Fruit fly (Drosophila melanogaster) whole organism, embryonic: ENCODE results near the gene Polr1D.
A peak's percentile ranks its signal among the peaks of the same experiment; 100 is the strongest.

Experiments used
- Atf6 ChIP-seq: fragments of 200-800 bp; sonication (Bioruptor generic); IDR thresholded peaks from 2 replicates; pipeline ENCODE4 v1.3.6; 2022; ENCODE audit warnings: missing biosample characterization, missing genetic modification characterization
- CG10267 ChIP-seq: fragments of 200-800 bp; sonication (Bioruptor generic); optimal IDR thresholded peaks from 2 replicates; lab custom pipeline; 2018; ENCODE audit warnings: missing biosample characterization, mild to moderate bottlenecking, missing genetic modification characterization, moderate library complexity
- CG13424 ChIP-seq: fragments of 200-800 bp; sonication (Bioruptor generic); optimal IDR thresholded peaks from 2 replicates; lab custom pipeline; 2019; ENCODE audit warnings: missing biosample characterization, mild to moderate bottlenecking, missing genetic modification characterization, moderate library complexity
- CG1602 ChIP-seq: fragments of 200-800 bp; sonication (Bioruptor generic); optimal IDR thresholded peaks from 3 replicates; lab custom pipeline; 2016; ENCODE audit warnings: missing biosample characterization, missing genetic modification characterization
- CG17912 ChIP-seq: fragments of 200-800 bp; sonication (Bioruptor generic); optimal IDR thresholded peaks from 2 replicates; lab custom pipeline; 2018; ENCODE audit warnings: missing biosample characterization, mild to moderate bottlenecking, missing genetic modification characterization
- CG2129 ChIP-seq: fragments of 200-800 bp; sonication (Bioruptor generic); IDR thresholded peaks from 2 replicates; pipeline ENCODE4 v1.3.6; 2022; ENCODE audit warnings: missing biosample characterization, missing genetic modification characterization; ENCODE audit not compliant: partially characterized antibody
- CG2199 ChIP-seq: fragments of 200-800 bp; sonication (Bioruptor generic); IDR thresholded peaks from 3 replicates; pipeline ENCODE4 v1.3.6; 2022; ENCODE audit warnings: missing biosample characterization, missing genetic modification characterization
- CG30403 ChIP-seq: fragments of 200-800 bp; sonication (Bioruptor generic); optimal IDR thresholded peaks from 3 replicates; lab custom pipeline; 2016; ENCODE audit warnings: missing biosample characterization, missing genetic modification characterization
- CG33557 ChIP-seq: fragments of 200-800 bp; sonication (Bioruptor generic); optimal IDR thresholded peaks from 2 replicates; lab custom pipeline; 2019; ENCODE audit warnings: missing biosample characterization, mild to moderate bottlenecking, missing genetic modification characterization, moderate library complexity
- CG34224 ChIP-seq: fragments of 200-800 bp; sonication (Bioruptor generic); IDR thresholded peaks from 3 replicates; pipeline ENCODE4 v1.3.6; 2022; ENCODE audit warnings: missing biosample characterization, missing genetic modification characterization; ENCODE audit not compliant: partially characterized antibody
- CG4404 ChIP-seq: fragments of 200-800 bp; sonication (Bioruptor generic); IDR thresholded peaks from 2 replicates; pipeline ENCODE4 v1.3.6; 2022; ENCODE audit warnings: missing biosample characterization, missing genetic modification characterization
- CG6272 ChIP-seq: fragments of 200-800 bp; sonication (Bioruptor generic); IDR thresholded peaks from 2 replicates; pipeline ENCODE4 v1.3.6; 2022; ENCODE audit warnings: missing biosample characterization, missing genetic modification characterization
- CG6854 ChIP-seq: fragments of 200-800 bp; sonication (Bioruptor generic); optimal IDR thresholded peaks from 3 replicates; lab custom pipeline; 2017; ENCODE audit warnings: missing biosample characterization, mild to moderate bottlenecking, missing genetic modification characterization
- CG7987 ChIP-seq: fragments of 200-800 bp; sonication (Bioruptor generic); optimal IDR thresholded peaks from 2 replicates; lab custom pipeline; 2018; ENCODE audit warnings: missing biosample characterization, mild to moderate bottlenecking, missing genetic modification characterization, moderate library complexity
- CG8478 ChIP-seq: fragments of >200 bp; optimal IDR thresholded peaks from 2 replicates; lab custom pipeline; 2018
- CG8765 ChIP-seq: fragments of 200-800 bp; sonication (Bioruptor generic); IDR thresholded peaks from 2 replicates; pipeline ENCODE4 v1.3.6; 2022; ENCODE audit warnings: missing biosample characterization, missing genetic modification characterization
- CG8924 ChIP-seq: fragments of 200-800 bp; optimal IDR thresholded peaks from 3 replicates; lab custom pipeline; 2019; ENCODE audit warnings: missing biosample characterization, mild to moderate bottlenecking, missing genetic modification characterization, moderate library complexity
- CHES-1-like ChIP-seq: fragments of 200-800 bp; sonication (Bioruptor generic); optimal IDR thresholded peaks from 2 replicates; lab custom pipeline; 2016; ENCODE audit warnings: missing biosample characterization, missing genetic modification characterization
- Dll ChIP-seq: fragments of 200-800 bp; sonication (Bioruptor generic); IDR thresholded peaks from 4 replicates; pipeline ENCODE4 v1.3.6; 2022; ENCODE audit warnings: missing biosample characterization, missing genetic modification characterization; ENCODE audit not compliant: partially characterized antibody
- MBD-R2 ChIP-seq: fragments of 200-800 bp; sonication (Bioruptor generic); IDR thresholded peaks from 2 replicates; pipeline ENCODE4 v1.3.6; 2022; ENCODE audit warnings: missing biosample characterization, missing genetic modification characterization
- Oli ChIP-seq: fragments of 200-800 bp; sonication (Bioruptor generic); optimal IDR thresholded peaks from 2 replicates; lab custom pipeline; 2018; ENCODE audit warnings: missing biosample characterization, mild to moderate bottlenecking, missing genetic modification characterization, moderate library complexity
- Optix ChIP-seq: fragments of 200-800 bp; sonication (Bioruptor generic); IDR thresholded peaks from 3 replicates; pipeline ENCODE4 v1.3.6; 2022; ENCODE audit warnings: missing biosample characterization, missing genetic modification characterization
- Sox100B ChIP-seq: fragments of 200-800 bp; sonication (Bioruptor generic); optimal IDR thresholded peaks from 3 replicates; lab custom pipeline; 2018; ENCODE audit warnings: missing biosample characterization, mild to moderate bottlenecking, missing genetic modification characterization
- TFAM ChIP-seq: fragments of 200-800 bp; sonication (Bioruptor generic); optimal IDR thresholded peaks from 2 replicates; lab custom pipeline; 2017; ENCODE audit warnings: missing biosample characterization, missing genetic modification characterization, inconsistent platforms
- YL-1 ChIP-seq: fragments of 200-800 bp; sonication (Bioruptor generic); optimal IDR thresholded peaks from 3 replicates; lab custom pipeline; 2017; ENCODE audit warnings: missing biosample characterization, mild to moderate bottlenecking, missing genetic modification characterization
- bsh ChIP-seq, 2 experiments: fragments of 200-800 bp; sonication (Bioruptor generic); optimal IDR thresholded peaks; 2 replicates each; lab custom pipeline; 2017 to 2018; ENCODE audit warnings: mild to moderate bottlenecking in 2 of 2, missing biosample characterization in 2 of 2, missing genetic modification characterization in 2 of 2, moderate library complexity in 1 of 2
- btn ChIP-seq: fragments of 200-800 bp; sonication (Bioruptor generic); optimal IDR thresholded peaks from 2 replicates; lab custom pipeline; 2016; ENCODE audit warnings: missing biosample characterization, missing genetic modification characterization
- chinmo ChIP-seq: fragments of 200-800 bp; sonication (Bioruptor generic); IDR thresholded peaks from 4 replicates; pipeline ENCODE4 v1.3.6; 2022; ENCODE audit warnings: missing biosample characterization, missing genetic modification characterization; ENCODE audit not compliant: partially characterized antibody
- corto ChIP-seq: fragments of 200-800 bp; sonication (Bioruptor generic); optimal IDR thresholded peaks from 2 replicates; lab custom pipeline; 2016; ENCODE audit warnings: missing biosample characterization, mild to moderate bottlenecking, missing genetic modification characterization, moderate library complexity
- crc ChIP-seq: fragments of 200-800 bp; sonication (Bioruptor generic); optimal IDR thresholded peaks from 2 replicates; lab custom pipeline; 2016; ENCODE audit warnings: missing biosample characterization, missing genetic modification characterization
- croc ChIP-seq: fragments of 200-800 bp; sonication (Bioruptor generic); conservative IDR thresholded peaks from 3 replicates; pipeline ENCODE4 v1.3.6; 2022; ENCODE audit warnings: missing biosample characterization, missing genetic modification characterization
- dimm ChIP-seq: fragments of 200-800 bp; sonication (Bioruptor generic); IDR thresholded peaks from 2 replicates; pipeline ENCODE4 v1.3.6; 2022; ENCODE audit warnings: missing biosample characterization, missing genetic modification characterization
- dmrt11E ChIP-seq: fragments of 200-800 bp; sonication (Bioruptor generic); optimal IDR thresholded peaks from 3 replicates; lab custom pipeline; 2018; ENCODE audit warnings: missing biosample characterization, mild to moderate bottlenecking, missing genetic modification characterization, moderate library complexity
- en ChIP-seq: fragments of 200-800 bp; sonication (Bioruptor generic); optimal IDR thresholded peaks from 2 replicates; lab custom pipeline; 2016; ENCODE audit warnings: missing biosample characterization, missing genetic modification characterization
- ftz-f1 ChIP-seq: fragments of 200-800 bp; sonication (Bioruptor generic); optimal IDR thresholded peaks from 2 replicates; lab custom pipeline; 2016; ENCODE audit warnings: missing biosample characterization, missing genetic modification characterization
- fu2 ChIP-seq: fragments of 200-800 bp; sonication (Bioruptor generic); optimal IDR thresholded peaks from 2 replicates; lab custom pipeline; 2016; ENCODE audit warnings: missing biosample characterization, missing genetic modification characterization
- gfzf ChIP-seq: fragments of 200-800 bp; sonication (Bioruptor generic); optimal IDR thresholded peaks from 2 replicates; lab custom pipeline; 2016; ENCODE audit warnings: missing biosample characterization, mild to moderate bottlenecking, missing genetic modification characterization, moderate library complexity
- gt ChIP-seq: fragments of 200-800 bp; sonication (Bioruptor generic); IDR thresholded peaks from 2 replicates; pipeline ENCODE4 v1.3.6; 2022; ENCODE audit warnings: missing biosample characterization, missing genetic modification characterization
- insv ChIP-seq, 2 experiments: fragments of 200-800 bp; sonication (Bioruptor generic); optimal IDR thresholded peaks; 3 replicates each; lab custom pipeline; 2016 to 2018; ENCODE audit warnings: missing biosample characterization in 2 of 2, missing genetic modification characterization in 2 of 2
- lilli ChIP-seq: fragments of 200-800 bp; sonication (Bioruptor generic); optimal IDR thresholded peaks from 3 replicates; lab custom pipeline; 2016; ENCODE audit warnings: missing biosample characterization, missing genetic modification characterization
- nerfin-2 ChIP-seq: fragments of 200-800 bp; sonication (Bioruptor generic); IDR thresholded peaks from 2 replicates; pipeline ENCODE4 v1.3.6; 2022; ENCODE audit warnings: missing biosample characterization, missing genetic modification characterization; ENCODE audit not compliant: partially characterized antibody
- sc ChIP-seq, 3 experiments: fragments of >200 bp in 2 of 3; fragments of 200-800 bp in 1 of 3; sonication (Bioruptor generic) in 1 of 3; optimal IDR thresholded peaks; 2 replicates in 2 of 3; 3 replicates in 1 of 3; lab custom pipeline; 2017; ENCODE audit warnings: mild to moderate bottlenecking in 1 of 3, missing biosample characterization in 1 of 3, missing genetic modification characterization in 1 of 3, missing genetic modification reagents in 1 of 3
- sens ChIP-seq: fragments of 200-800 bp; sonication (Bioruptor generic); peaks from one replicate; lab custom pipeline; 2016; ENCODE audit warnings: missing biosample characterization, missing genetic modification characterization
- slou ChIP-seq: fragments of 200-800 bp; sonication (Bioruptor generic); optimal IDR thresholded peaks from 3 replicates; lab custom pipeline; 2016; ENCODE audit warnings: missing biosample characterization, missing genetic modification characterization
- tap ChIP-seq: fragments of 200-800 bp; optimal IDR thresholded peaks from 3 replicates; lab custom pipeline; 2019; ENCODE audit warnings: missing biosample characterization, mild to moderate bottlenecking, missing genetic modification characterization, moderate library complexity
- tio ChIP-seq: fragments of 200-800 bp; sonication (Bioruptor generic); optimal IDR thresholded peaks from 2 replicates; lab custom pipeline; 2017; ENCODE audit warnings: missing biosample characterization, missing genetic modification characterization, inconsistent platforms
- ttk ChIP-seq: fragments of 200-800 bp; sonication (Bioruptor generic); IDR thresholded peaks from 2 replicates; pipeline ENCODE4 v2.1.2; 2022; ENCODE audit warnings: missing biosample characterization, missing genetic modification characterization
- twi ChIP-seq: fragments of 200-800 bp; optimal IDR thresholded peaks from 2 replicates; lab custom pipeline; 2019; ENCODE audit warnings: missing biosample characterization, mild to moderate bottlenecking, missing genetic modification characterization, moderate library complexity
- vvl ChIP-seq: fragments of 200-800 bp; sonication (Bioruptor generic); IDR thresholded peaks from 2 replicates; pipeline ENCODE4 v1.3.6; 2022; ENCODE audit warnings: missing biosample characterization, missing genetic modification characterization
- wor ChIP-seq: fragments of 200-800 bp; sonication (Bioruptor generic); IDR thresholded peaks from 2 replicates; pipeline ENCODE4 v1.3.6; 2022; ENCODE audit warnings: missing biosample characterization, missing genetic modification characterization

Gene Polr1D

dm6 chr2L:19123472-19124070, 11.5 kb downstream of the Polr1D start, which contains the start of gene Phb1 (continued):
- TF ChIP-seq sens (peak; percentile 69), CG34224 (GFP tag; lab: Robert Waterston, UW) (peak; percentile 94), CG8765 (GFP tag; lab: Robert Waterston, UW) (no peak), CG4404 (GFP tag; lab: Robert Waterston, UW) (no peak), dimm (GFP tag; lab: Robert Waterston, UW) (no peak), Atf6 (GFP tag; lab: Robert Waterston, UW) (0 out of 2 replicates have a peak, but pooled peaks have one; percentile 6), insv (GFP tag; optimal IDR thresholded peaks at IDR 0.05; lab: Kevin White, UChicago) (peak in 1 of 2 experiments; percentile 87), vvl (GFP tag; lab: Robert Waterston, UW) (peak; percentile 27; the same call in 1 of the 2 replicates), MBD-R2 (GFP tag; lab: Robert Waterston, UW) (no peak), nerfin-2 (GFP tag; lab: Robert Waterston, UW) (peak; percentile 99), CG1602 (no peak), CG6272 (GFP tag; lab: Robert Waterston, UW) (no peak), Sox100B (no peak), gfzf (GFP tag; lab: Kevin White, UChicago) (no peak), bsh (GFP tag; optimal IDR thresholded peaks at IDR 0.05; lab: Kevin White, UChicago) (no peak), tio (GFP tag; lab: Kevin White, UChicago) (no peak), en (GFP tag; lab: Kevin White, UChicago) (no peak), Optix (no peak), CG8478 (lab: Kevin White, UChicago) (no peak), dmrt11E (tag; lab: Kevin White, UChicago) (no peak), CG13424 (tag; lab: Kevin White, UChicago) (no peak), CG10267 (tag; lab: Kevin White, UChicago) (peak; percentile 28), corto (GFP tag; lab: Kevin White, UChicago) (no peak), CG17912 (GFP tag; lab: Kevin White, UChicago) (no peak), twi (tag; lab: Kevin White, UChicago) (no peak), chinmo (GFP tag; lab: Robert Waterston, UW) (peak; percentile 71; the same call in 2 of the 4 replicates), Dll (GFP tag; lab: Robert Waterston, UW) (peak; percentile 85), CG30403 (GFP tag; lab: Kevin White, UChicago) (no peak), CG8924 (tag; lab: Kevin White, UChicago) (no peak), TFAM (no peak), CHES-1-like (no peak), CG2199 (GFP tag; lab: Robert Waterston, UW) (no peak), wor (no peak), CG6854 (no peak), gt (no peak), crc (GFP tag; lab: Kevin White, UChicago) (no peak), CG7987 (GFP tag; lab: Kevin White, UChicago) (no peak), YL-1 (GFP tag; lab: Kevin White, UChicago) (peak; percentile 82), tap (no peak), btn (GFP tag; lab: Kevin White, UChicago) (no peak), sc (optimal IDR thresholded peaks at IDR 0.05; lab: Kevin White, UChicago) (no peak), sc (GFP tag; optimal IDR thresholded peaks at IDR 0.05; lab: Kevin White, UChicago) (no peak), Oli (no peak), croc (no peak), CG33557 (GFP tag; lab: Kevin White, UChicago) (no peak), CG2129 (GFP tag; lab: Robert Waterston, UW) (peak; percentile 28; the same call in 1 of the 2 replicates), ttk (GFP tag; lab: Robert Waterston, UW) (no peak), slou (GFP tag; lab: Kevin White, UChicago) (no peak), ftz-f1 (no peak), fu2 (GFP tag; lab: Kevin White, UChicago) (no peak), lilli (GFP tag; lab: Kevin White, UChicago) (no peak)
